Worm (Caenorhabditis elegans): ENCODE results near the gene slo-1.

DNA sequence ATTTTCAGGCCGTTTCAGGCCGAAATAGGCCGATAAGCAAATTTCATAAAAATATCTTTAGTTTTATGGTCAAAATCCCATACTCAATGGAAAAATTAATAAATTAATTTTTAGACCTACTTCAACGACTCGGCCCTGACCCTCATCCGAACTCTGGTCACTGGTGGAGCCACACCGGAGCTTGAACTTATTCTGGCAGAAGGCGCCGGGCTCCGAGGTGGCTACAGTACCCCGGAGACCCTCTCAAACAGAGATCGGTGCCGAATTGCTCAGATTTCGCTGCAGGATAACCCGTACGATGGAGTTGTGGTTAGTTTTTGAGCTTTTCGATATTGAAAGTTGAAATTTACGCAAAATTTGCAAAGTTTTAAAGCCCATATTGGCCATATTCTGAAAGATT is 14.7 kb downstream of the slo-1 start:
- no peak for TF ChIP-seq ama-1 (optimal IDR thresholded peaks at IDR 0.05)
- no peak for TF ChIP-seq scrt-1 (GFP tag; IDR thresholded peaks at IDR 0.05)
- TF ChIP-seq B0310.2 (tag; optimal IDR thresholded peaks at IDR 0.05) = no peak
- no peak for TF ChIP-seq hmg-4 (GFP tag; optimal IDR thresholded peaks at IDR 0.05)
- no peak for TF ChIP-seq pes-1 (GFP tag; IDR thresholded peaks at IDR 0.05)
- TF ChIP-seq hmbx-1 (tag; optimal IDR thresholded peaks at IDR 0.05) = no peak
- no peak for TF ChIP-seq F13C5.2 (tag; optimal IDR thresholded peaks at IDR 0.05)
- TF ChIP-seq tra-4 (tag; optimal IDR thresholded peaks at IDR 0.05) = no peak
- TF ChIP-seq flt-1 (GFP tag; IDR thresholded peaks at IDR 0.05) = no peak
- no peak for TF ChIP-seq ets-7 (tag; optimal IDR thresholded peaks at IDR 0.05)

Measured in whole organism, early embryonic.